Worm (Caenorhabditis elegans) whole organism, L3 larva: ENCODE results near the gene itsn-1.

Source experiments
- elt-2 ChIP-seq: sonication (generic microtip); optimal IDR thresholded peaks from 2 replicates; lab custom pipeline; 2016; ENCODE audit warnings: missing genetic modification reagents, mild to moderate bottlenecking, missing genetic modification characterization, missing compliant biosample characterization
- jun-1 ChIP-seq: fragments of 150-350 bp; optimal IDR thresholded peaks from 2 replicates; lab custom pipeline; 2014; ENCODE audit warnings: missing biosample characterization, missing genetic modification reagents, missing genetic modification characterization
- nhr-28 ChIP-seq: fragments of 150-350 bp; optimal IDR thresholded peaks from 2 replicates; lab custom pipeline; 2014; ENCODE audit warnings: missing biosample characterization, missing genetic modification characterization

ce11 chrIV:17100628-17101338 is 18.7 kb upstream of the itsn-1 start:
- TF ChIP-seq jun-1 (tag; lab: Kevin White, UChicago) (no peak), nhr-28 (tag; lab: Kevin White, UChicago) (no peak), elt-2 (tag; lab: Kevin White, UChicago) (no peak)
